Worm (Caenorhabditis elegans) whole organism, L2 larva: Measurements from ENCODE around the gene Y67H2A.10.

Experiments used
- C34F6.9 ChIP-seq: fragments of 150-350 bp; optimal IDR thresholded peaks from 2 replicates; lab custom pipeline; 2014; ENCODE audit warnings: missing biosample characterization, missing genetic modification characterization
- F13H6.1 ChIP-seq: sonication (generic microtip); optimal IDR thresholded peaks from 2 replicates; lab custom pipeline; 2016; ENCODE audit warnings: missing genetic modification characterization, missing compliant biosample characterization
- R02D3.7 ChIP-seq: fragments of 150-350 bp; optimal IDR thresholded peaks from 2 replicates; lab custom pipeline; 2014; ENCODE audit warnings: missing biosample characterization, missing genetic modification characterization
- Y55F3AM.14 ChIP-seq: fragments of 200-800 bp; sonication (Bioruptor generic); optimal IDR thresholded peaks from 2 replicates; lab custom pipeline; 2018; ENCODE audit warnings: mild to moderate bottlenecking, missing genetic modification characterization, missing compliant biosample characterization
- ZK546.5 ChIP-seq: sonication (generic microtip); optimal IDR thresholded peaks from 2 replicates; lab custom pipeline; 2017; ENCODE audit warnings: missing biosample characterization, missing genetic modification characterization
- alr-1 ChIP-seq: fragments of 150-350 bp; optimal IDR thresholded peaks from 2 replicates; lab custom pipeline; 2014; ENCODE audit warnings: missing biosample characterization, missing genetic modification characterization
- aly-2 ChIP-seq: fragments of 150-350 bp; optimal IDR thresholded peaks from 2 replicates; lab custom pipeline; 2014; ENCODE audit warnings: missing biosample characterization, missing genetic modification characterization
- ama-1 ChIP-seq: fragments of 150-350 bp; optimal IDR thresholded peaks from 2 replicates; lab custom pipeline; 2018; ENCODE audit warnings: inconsistent platforms
- blmp-1 ChIP-seq: sonication (generic microtip); optimal IDR thresholded peaks from 2 replicates; lab custom pipeline; 2017; ENCODE audit warnings: missing genetic modification characterization, mild to moderate bottlenecking, missing compliant biosample characterization, antibody characterized with exemption, moderate library complexity; ENCODE audit not compliant: insufficient read depth
- ceh-16 ChIP-seq: fragments of 150-350 bp; optimal IDR thresholded peaks from 2 replicates; lab custom pipeline; 2014; ENCODE audit warnings: missing biosample characterization, missing genetic modification characterization
- ceh-82 ChIP-seq: fragments of 150-350 bp; optimal IDR thresholded peaks from 2 replicates; lab custom pipeline; 2014; ENCODE audit warnings: missing biosample characterization, missing genetic modification characterization
- crh-2 ChIP-seq: sonication (generic microtip); optimal IDR thresholded peaks from 2 replicates; lab custom pipeline; 2017; ENCODE audit warnings: missing biosample characterization, missing genetic modification characterization
- dmd-4 ChIP-seq: sonication (generic microtip); optimal IDR thresholded peaks from 2 replicates; lab custom pipeline; 2017; ENCODE audit warnings: missing biosample characterization, missing genetic modification characterization
- egl-27 ChIP-seq: sonication (generic microtip); optimal IDR thresholded peaks from 3 replicates; lab custom pipeline; 2017; ENCODE audit warnings: missing biosample characterization, missing genetic modification reagents, missing genetic modification characterization
- elt-1 ChIP-seq: fragments of 150-350 bp; optimal IDR thresholded peaks from 2 replicates; lab custom pipeline; 2014; ENCODE audit warnings: missing biosample characterization, missing genetic modification characterization
- elt-3 ChIP-seq: sonication (generic microtip); optimal IDR thresholded peaks from 2 replicates; lab custom pipeline; 2017; ENCODE audit warnings: missing biosample characterization, missing genetic modification characterization
- fos-1 ChIP-seq: fragments of 150-350 bp; optimal IDR thresholded peaks from 2 replicates; lab custom pipeline; 2014; ENCODE audit warnings: missing biosample characterization, missing genetic modification characterization
- gmeb-1 ChIP-seq: fragments of 150-350 bp; optimal IDR thresholded peaks from 2 replicates; lab custom pipeline; 2014; ENCODE audit warnings: missing biosample characterization, missing genetic modification characterization
- lin-11 ChIP-seq: fragments of 150-350 bp; sonication (generic microtip); optimal IDR thresholded peaks from 2 replicates; lab custom pipeline; 2014; ENCODE audit warnings: missing biosample characterization, missing genetic modification characterization, inconsistent platforms, mixed read lengths
- lin-13 ChIP-seq: fragments of 150-350 bp; optimal IDR thresholded peaks from 2 replicates; lab custom pipeline; 2014; ENCODE audit warnings: missing biosample characterization, missing genetic modification reagents, missing genetic modification characterization
- lin-39 ChIP-seq: fragments of 150-350 bp; optimal IDR thresholded peaks from 2 replicates; lab custom pipeline; 2014; ENCODE audit warnings: missing biosample characterization, missing genetic modification reagents, missing genetic modification characterization
- lsy-2 ChIP-seq, 2 experiments: fragments of 150-350 bp in 1 of 2; sonication (generic microtip) in 1 of 2; optimal IDR thresholded peaks; 2 replicates each; lab custom pipeline; 2014 to 2017; ENCODE audit warnings: missing biosample characterization in 2 of 2, missing genetic modification characterization in 2 of 2
- mab-5 ChIP-seq: fragments of 150-350 bp; optimal IDR thresholded peaks from 2 replicates; lab custom pipeline; 2014; ENCODE audit warnings: missing biosample characterization, missing genetic modification characterization
- mbf-1 ChIP-seq: sonication (generic microtip); optimal IDR thresholded peaks from 2 replicates; lab custom pipeline; 2017; ENCODE audit warnings: missing biosample characterization, missing genetic modification characterization
- mdl-1 ChIP-seq, 2 experiments: fragments of 150-350 bp in 1 of 2; sonication (generic microtip) in 1 of 2; optimal IDR thresholded peaks; 2 replicates each; lab custom pipeline; 2017; ENCODE audit warnings: missing biosample characterization in 2 of 2, missing genetic modification characterization in 2 of 2
- nhr-10 ChIP-seq: sonication (generic microtip); optimal IDR thresholded peaks from 2 replicates; lab custom pipeline; 2017; ENCODE audit warnings: missing biosample characterization, missing genetic modification characterization
- nhr-11 ChIP-seq: fragments of 150-350 bp; optimal IDR thresholded peaks from 2 replicates; lab custom pipeline; 2014; ENCODE audit warnings: missing biosample characterization, missing genetic modification characterization
- nhr-129 ChIP-seq: fragments of 150-350 bp; optimal IDR thresholded peaks from 2 replicates; lab custom pipeline; 2014; ENCODE audit warnings: missing biosample characterization, missing genetic modification characterization
- nhr-21 ChIP-seq: fragments of 150-350 bp; optimal IDR thresholded peaks from 2 replicates; lab custom pipeline; 2014; ENCODE audit warnings: missing biosample characterization, missing genetic modification characterization
- nhr-23 ChIP-seq: fragments of 150-350 bp; optimal IDR thresholded peaks from 2 replicates; lab custom pipeline; 2014; ENCODE audit warnings: missing biosample characterization, missing genetic modification reagents, missing genetic modification characterization
- nhr-237 ChIP-seq: fragments of 150-350 bp; optimal IDR thresholded peaks from 2 replicates; lab custom pipeline; 2014; ENCODE audit warnings: missing biosample characterization, missing genetic modification characterization
- nhr-25 ChIP-seq: fragments of 150-350 bp; sonication (generic microtip); optimal IDR thresholded peaks from 3 replicates; lab custom pipeline; 2014; ENCODE audit warnings: missing biosample characterization, missing genetic modification characterization
- nhr-6 ChIP-seq: fragments of 150-350 bp; optimal IDR thresholded peaks from 2 replicates; lab custom pipeline; 2014; ENCODE audit warnings: missing biosample characterization, missing genetic modification characterization
- nhr-77 ChIP-seq: fragments of 150-350 bp; optimal IDR thresholded peaks from 2 replicates; lab custom pipeline; 2014; ENCODE audit warnings: missing biosample characterization, missing genetic modification characterization
- peb-1 ChIP-seq: fragments of 150-350 bp; optimal IDR thresholded peaks from 2 replicates; lab custom pipeline; 2014; ENCODE audit warnings: missing biosample characterization, missing genetic modification characterization
- sem-4 ChIP-seq: fragments of 150-350 bp; optimal IDR thresholded peaks from 2 replicates; lab custom pipeline; 2014; ENCODE audit warnings: missing biosample characterization, missing genetic modification reagents, missing genetic modification characterization
- skn-1 ChIP-seq: sonication (generic microtip); optimal IDR thresholded peaks from 2 replicates; lab custom pipeline; 2017; ENCODE audit warnings: missing biosample characterization, missing genetic modification characterization
- sma-3 ChIP-seq: sonication (generic microtip); optimal IDR thresholded peaks from 2 replicates; lab custom pipeline; 2016; ENCODE audit warnings: missing genetic modification reagents, missing genetic modification characterization, missing compliant biosample characterization
- sma-9 ChIP-seq, 2 experiments: fragments of 150-350 bp in 1 of 2; sonication (generic microtip) in 1 of 2; optimal IDR thresholded peaks; 2 replicates each; lab custom pipeline; 2014 to 2016; ENCODE audit warnings: missing genetic modification characterization in 2 of 2, mild to moderate bottlenecking in 1 of 2, missing biosample characterization in 1 of 2, missing compliant biosample characterization in 1 of 2, missing genetic modification reagents in 1 of 2, moderate library complexity in 1 of 2
- snpc-4 ChIP-seq: fragments of 150-350 bp; optimal IDR thresholded peaks from 2 replicates; lab custom pipeline; 2014; ENCODE audit warnings: missing biosample characterization, missing genetic modification characterization
- unc-39 ChIP-seq: fragments of 150-350 bp; optimal IDR thresholded peaks from 2 replicates; lab custom pipeline; 2014; ENCODE audit warnings: missing biosample characterization, missing genetic modification characterization
- unc-55 ChIP-seq: fragments of 150-350 bp; sonication (generic microtip); optimal IDR thresholded peaks from 3 replicates; lab custom pipeline; 2014; ENCODE audit warnings: missing biosample characterization, missing genetic modification reagents, missing genetic modification characterization
- unc-62 ChIP-seq: fragments of 150-350 bp; optimal IDR thresholded peaks from 2 replicates; lab custom pipeline; 2014; ENCODE audit warnings: missing biosample characterization, missing genetic modification reagents, missing genetic modification characterization
- ztf-1 ChIP-seq: fragments of 200-800 bp; sonication (Bioruptor generic); conservative IDR thresholded peaks from 2 replicates; pipeline ENCODE4 v1.3.6; 2022; ENCODE audit warnings: missing genetic modification characterization, missing compliant biosample characterization
- ztf-11 ChIP-seq: sonication (generic microtip); optimal IDR thresholded peaks from 2 replicates; lab custom pipeline; 2017; ENCODE audit warnings: missing biosample characterization, missing genetic modification characterization
- ztf-4 ChIP-seq: fragments of 150-350 bp; optimal IDR thresholded peaks from 2 replicates; lab custom pipeline; 2014; ENCODE audit warnings: missing biosample characterization, missing genetic modification characterization

Y67H2A.10 gene

DNA sequence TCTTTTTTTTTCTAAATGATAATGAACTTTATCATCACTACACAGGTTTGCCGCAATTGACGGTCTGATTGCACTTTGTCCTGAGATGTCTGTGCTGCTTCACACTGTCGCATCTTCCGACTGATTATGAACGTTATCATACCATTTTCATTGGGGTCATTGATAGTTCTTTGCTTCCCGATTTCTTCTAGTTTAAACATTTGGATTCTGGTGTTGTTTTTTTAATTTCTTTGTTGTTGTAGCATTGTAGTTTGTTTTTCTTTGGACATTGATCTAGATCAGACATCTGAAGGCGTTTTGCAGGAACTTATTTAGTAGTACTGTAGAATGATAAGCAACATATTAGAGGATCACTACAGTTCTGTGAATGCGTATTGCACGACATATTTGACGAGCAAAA, 29.5 kb upstream of the Y67H2A.10 start (continued):
- TF ChIP-seq lin-13 (GFP tag; lab: Kevin White, UChicago), result peak; percentile 60
- no peak for TF ChIP-seq R02D3.7 (tag; lab: Kevin White, UChicago)
- no peak for TF ChIP-seq lin-39 (tag; lab: Kevin White, UChicago)
- TF ChIP-seq sem-4 (tag; lab: Kevin White, UChicago), result no peak

DNA sequence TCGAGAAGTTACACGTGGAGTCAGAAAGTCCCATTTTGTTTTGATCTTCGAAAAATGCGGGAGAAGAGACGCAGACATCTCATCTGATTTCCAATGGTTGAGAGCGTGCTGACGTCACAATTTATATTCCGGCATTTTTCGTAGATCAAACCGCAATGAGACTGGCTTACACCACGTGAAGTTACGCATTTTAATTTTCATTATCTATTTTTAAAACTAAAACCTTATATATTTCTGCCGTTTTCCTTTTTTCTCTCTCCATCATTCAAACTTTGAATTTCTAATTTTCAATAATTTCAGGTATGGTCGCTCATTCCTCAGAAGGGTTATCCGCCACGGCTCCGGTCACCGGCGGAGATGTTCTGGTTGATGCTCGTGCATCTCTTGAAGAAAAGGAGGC, 26.0 kb upstream of the Y67H2A.10 start, which contains the start of gene fat-1:
TSS of gene fat-1 (plus strand) at position 301 of the 400 bp plus-strand sequence.
- TF ChIP-seq nhr-129 (no peak), elt-1 (no peak), C34F6.9 (tag; lab: Kevin White, UChicago) (no peak), nhr-23 (tag; lab: Kevin White, UChicago) (no peak), nhr-21 (tag; lab: Kevin White, UChicago) (no peak), nhr-77 (tag; lab: Kevin White, UChicago) (no peak), nhr-237 (tag; lab: Kevin White, UChicago) (no peak), ceh-82 (tag; lab: Kevin White, UChicago) (no peak), snpc-4 (tag; lab: Kevin White, UChicago) (no peak), nhr-6 (tag; lab: Kevin White, UChicago) (no peak), unc-39 (tag; lab: Kevin White, UChicago) (no peak), aly-2 (no peak), sma-3 (GFP tag; lab: Kevin White, UChicago) (no peak), egl-27 (tag; lab: Kevin White, UChicago) (no peak)

DNA sequence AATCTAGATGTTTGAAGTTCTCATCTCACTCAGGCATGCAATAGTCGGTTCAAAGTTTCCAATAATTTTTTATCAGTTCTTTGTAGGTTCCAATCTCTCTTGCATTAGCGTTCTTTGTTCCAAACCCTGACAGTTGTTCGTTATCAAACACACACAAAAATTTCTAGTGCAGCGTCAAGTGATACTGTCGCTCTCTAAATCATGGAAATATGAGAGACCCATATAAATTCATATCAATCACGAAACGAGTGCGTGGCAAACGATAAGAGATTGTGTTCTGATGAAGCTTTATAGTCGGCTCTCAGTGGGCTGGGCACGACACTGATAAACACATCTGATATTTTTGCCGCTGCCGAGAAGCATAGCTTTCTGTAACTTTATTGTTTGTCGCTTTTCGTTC, 24.9 kb upstream of the Y67H2A.10 start:
- TF ChIP-seq F13H6.1, result peak; percentile 60
- peak; percentile 93 for TF ChIP-seq crh-2 (tag; lab: Kevin White, UChicago)
- no peak for TF ChIP-seq ZK546.5 (tag; lab: Kevin White, UChicago)
- TF ChIP-seq elt-1, result no peak
- TF ChIP-seq mbf-1 (tag; lab: Kevin White, UChicago), result no peak
- no peak for TF ChIP-seq egl-27 (tag; lab: Kevin White, UChicago)
- TF ChIP-seq nhr-77 (tag; lab: Kevin White, UChicago), result no peak
- peak; percentile 22 for TF ChIP-seq nhr-129
- TF ChIP-seq unc-39 (tag; lab: Kevin White, UChicago), result no peak
- no peak for TF ChIP-seq Y55F3AM.14
- TF ChIP-seq sma-9 (GFP tag; optimal IDR thresholded peaks at IDR 0.05; lab: Kevin White, UChicago), result peak; percentile 73
- TF ChIP-seq sma-9 (tag; optimal IDR thresholded peaks at IDR 0.05; lab: Kevin White, UChicago), result no peak
- TF ChIP-seq lin-39 (tag; lab: Kevin White, UChicago), result no peak
- TF ChIP-seq C34F6.9 (tag; lab: Kevin White, UChicago), result peak; percentile 9
- TF ChIP-seq elt-3 (tag; lab: Kevin White, UChicago), result no peak
- TF ChIP-seq nhr-6 (tag; lab: Kevin White, UChicago), result no peak
- no peak for TF ChIP-seq lin-11 (tag; lab: Kevin White, UChicago)
- TF ChIP-seq nhr-25 (tag; lab: Kevin White, UChicago), result no peak
- peak; percentile 88 for TF ChIP-seq fos-1 (tag; lab: Kevin White, UChicago)
- no peak for TF ChIP-seq nhr-10
- TF ChIP-seq alr-1 (tag; lab: Kevin White, UChicago), result no peak
- no peak for TF ChIP-seq dmd-4 (tag; lab: Kevin White, UChicago)
- TF ChIP-seq lin-13 (GFP tag; lab: Kevin White, UChicago), result peak; percentile 11
- no peak for TF ChIP-seq ama-1 (lab: Kevin White, UChicago)
- no peak for TF ChIP-seq unc-55
- no peak for TF ChIP-seq peb-1 (tag; lab: Kevin White, UChicago)
- TF ChIP-seq mab-5 (tag; lab: Kevin White, UChicago), result no peak
- peak; percentile 23 for TF ChIP-seq sma-3 (GFP tag; lab: Kevin White, UChicago)
- no peak for TF ChIP-seq blmp-1 (tag; lab: Kevin White, UChicago)
- no peak for TF ChIP-seq nhr-11 (tag; lab: Kevin White, UChicago)
- TF ChIP-seq ztf-11 (tag; lab: Kevin White, UChicago), result no peak
- TF ChIP-seq skn-1 (tag; lab: Kevin White, UChicago), result no peak
- no peak for TF ChIP-seq sem-4 (tag; lab: Kevin White, UChicago)
- no peak for TF ChIP-seq ztf-4
- TF ChIP-seq ceh-16 (tag; lab: Kevin White, UChicago), result no peak
- TF ChIP-seq lsy-2 (tag; optimal IDR thresholded peaks at IDR 0.05; lab: Kevin White, UChicago), result peak in 1 of 2 experiments; percentile 8
- no peak for TF ChIP-seq nhr-237 (tag; lab: Kevin White, UChicago)
- peak; percentile 0 for TF ChIP-seq nhr-21 (tag; lab: Kevin White, UChicago)
- no peak for TF ChIP-seq aly-2
- no peak for TF ChIP-seq mdl-1 (tag; optimal IDR thresholded peaks at IDR 0.05; lab: Kevin White, UChicago)
- TF ChIP-seq gmeb-1 (tag; lab: Kevin White, UChicago), result no peak
- TF ChIP-seq ztf-1 (GFP tag; lab: Robert Waterston, UW), result no peak
- TF ChIP-seq unc-62 (GFP tag; lab: Kevin White, UChicago), result no peak
- no peak for TF ChIP-seq snpc-4 (tag; lab: Kevin White, UChicago)
- TF ChIP-seq nhr-23 (tag; lab: Kevin White, UChicago), result no peak
- TF ChIP-seq, all 48 proteins: peak for 10
